Worm (Caenorhabditis elegans) whole organism, L4/young adult: Measurements from ENCODE around the gene puf-6.
"Not testable (repeated sequence)": the region's sequence is repeated elsewhere in the genome, so short reads cannot be mapped to it uniquely, and the experiment has no call there.

Experiments
- W03F9.2 ChIP-seq: fragments of 150-350 bp; optimal IDR thresholded peaks from 2 replicates; lab custom pipeline; 2014; ENCODE audit warnings: missing biosample characterization, missing genetic modification characterization
- dao-5 ChIP-seq: sonication (generic microtip); optimal IDR thresholded peaks from 2 replicates; lab custom pipeline; 2016; ENCODE audit warnings: missing genotype, missing genetic modification characterization, moderate library complexity, missing compliant biosample characterization
- him-1 ChIP-seq: sonication (generic microtip); optimal IDR thresholded peaks from 2 replicates; lab custom pipeline; 2016; ENCODE audit warnings: missing genotype, missing genetic modification reagents, missing genetic modification characterization, missing compliant biosample characterization

puf-6 gene

DNA sequence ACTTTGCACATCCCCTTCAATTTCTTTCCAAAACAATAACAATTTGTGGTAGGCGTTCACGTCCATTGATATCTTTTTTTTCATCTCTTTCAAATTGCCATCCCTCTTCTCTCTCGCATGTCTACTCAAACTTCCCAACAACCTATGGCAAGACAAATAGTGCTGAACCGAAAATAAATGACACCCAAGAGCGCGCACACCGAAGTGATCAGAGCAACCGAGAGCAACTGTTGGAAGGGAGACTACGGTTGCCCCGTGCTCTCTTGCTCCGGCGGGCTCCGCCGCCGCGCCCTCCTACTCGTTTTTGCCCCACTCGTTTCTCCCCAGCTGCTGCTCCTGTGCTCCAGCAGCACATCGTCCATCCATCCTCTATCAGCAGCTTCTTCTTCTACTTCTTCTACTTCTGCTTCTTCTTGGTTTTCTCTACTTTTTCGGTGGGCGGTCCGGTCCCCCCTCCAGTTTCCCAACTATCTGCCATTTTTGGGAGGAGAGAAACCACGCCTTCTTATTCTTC lies 23.6 kb upstream of the puf-6 start:
- TF ChIP-seq him-1 (tag; lab: Kevin White, UChicago), result no peak
- no peak for TF ChIP-seq W03F9.2 (tag; lab: Kevin White, UChicago)
- no peak for TF ChIP-seq dao-5 (tag; lab: Kevin White, UChicago)

DNA sequence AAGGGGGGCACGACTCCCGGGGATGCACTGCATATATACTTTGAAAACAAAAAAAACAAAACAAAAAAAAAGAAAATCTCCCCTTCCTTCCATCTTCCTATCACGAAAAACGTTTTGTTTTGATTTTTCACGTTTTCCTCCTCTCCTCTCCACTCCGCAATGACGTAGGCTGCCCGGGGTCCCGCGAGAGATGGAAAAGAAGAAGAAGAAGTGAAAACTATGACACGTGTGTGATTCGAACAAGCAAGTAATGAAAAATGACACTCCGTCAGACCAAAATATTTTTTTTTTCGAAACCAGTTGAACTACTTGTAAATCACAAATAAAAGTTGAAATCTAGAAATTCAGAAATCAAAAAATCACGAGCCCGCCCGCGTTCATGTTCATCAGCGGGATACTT lies 22.0 kb upstream of the puf-6 start:
- TF ChIP-seq him-1 (tag; lab: Kevin White, UChicago), result no peak
- TF ChIP-seq dao-5 (tag; lab: Kevin White, UChicago), result no peak
- TF ChIP-seq W03F9.2 (tag; lab: Kevin White, UChicago), result no peak

- no peak for TF ChIP-seq W03F9.2 (tag; lab: Kevin White, UChicago)
- TF ChIP-seq dao-5 (tag; lab: Kevin White, UChicago), result no peak
- TF ChIP-seq him-1 (tag; lab: Kevin White, UChicago), result no peak
Observed at ce11 chrII:13059196-13059595, 16.0 kb upstream of the puf-6 start.

ce11 chrII:13056580-13056979 lies 13.3 kb upstream of the puf-6 start, which contains the start of gene zyx-1:
zyx-1 (plus strand) TSS chrII:13056910.
- TF ChIP-seq him-1 (tag; lab: Kevin White, UChicago), result no peak
- TF ChIP-seq dao-5 (tag; lab: Kevin White, UChicago), result no peak
- TF ChIP-seq W03F9.2 (tag; lab: Kevin White, UChicago), result no peak

- TF ChIP-seq dao-5 (tag; lab: Kevin White, UChicago) (no peak), him-1 (tag; lab: Kevin White, UChicago) (no peak), W03F9.2 (tag; lab: Kevin White, UChicago) (no peak)
Observed at ce11 chrII:13053443-13053842, 10.2 kb upstream of the puf-6 start.

DNA sequence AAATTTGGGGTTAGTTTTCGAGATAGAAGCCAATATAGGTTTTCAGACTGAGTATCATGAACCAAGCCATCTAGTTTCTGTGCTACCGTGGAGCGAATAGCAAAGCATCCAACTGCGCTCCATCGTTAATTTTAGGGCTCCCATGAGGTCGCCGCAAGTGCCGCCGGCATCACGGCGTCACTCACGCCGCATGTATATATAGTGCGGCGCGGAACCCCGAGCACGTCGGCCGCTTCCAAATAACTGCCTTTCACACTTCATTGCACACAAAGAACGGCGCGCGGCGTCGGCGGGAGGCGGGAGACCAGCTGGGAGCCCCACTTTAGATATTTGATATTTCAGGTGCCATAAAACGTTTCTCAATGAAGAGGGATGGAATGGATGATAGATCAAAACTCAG lies 6.8 kb upstream of the puf-6 start:
- TF ChIP-seq W03F9.2 (tag; lab: Kevin White, UChicago) (no peak), him-1 (tag; lab: Kevin White, UChicago) (no peak), dao-5 (tag; lab: Kevin White, UChicago) (no peak)

DNA sequence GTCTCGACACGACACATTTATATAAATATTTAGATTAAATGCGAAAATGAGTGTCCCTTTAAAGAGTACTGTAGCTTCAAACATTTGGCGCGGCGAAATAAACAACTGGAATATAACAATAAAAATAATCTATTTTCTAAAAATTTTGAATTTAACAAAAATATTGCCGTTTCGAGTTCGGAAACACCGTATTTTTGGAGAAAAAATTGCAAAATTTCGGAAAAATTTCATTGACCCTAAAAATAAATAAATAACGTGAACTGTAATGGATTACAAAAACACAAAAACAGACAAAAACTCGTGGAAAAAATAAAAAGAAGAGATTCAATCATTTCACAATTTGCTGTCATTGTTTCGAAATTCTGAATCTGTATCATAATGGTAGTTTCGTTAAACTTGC lies 4.4 kb upstream of the puf-6 start, which contains the start of gene F42G4.2:
Gene F42G4.2, plus strand, starts transcription at position 301 of the 400 bp plus-strand sequence.
- TF ChIP-seq dao-5, him-1, W03F9.2 (tag; lab: Kevin White, UChicago): not testable (repeated sequence)

DNA sequence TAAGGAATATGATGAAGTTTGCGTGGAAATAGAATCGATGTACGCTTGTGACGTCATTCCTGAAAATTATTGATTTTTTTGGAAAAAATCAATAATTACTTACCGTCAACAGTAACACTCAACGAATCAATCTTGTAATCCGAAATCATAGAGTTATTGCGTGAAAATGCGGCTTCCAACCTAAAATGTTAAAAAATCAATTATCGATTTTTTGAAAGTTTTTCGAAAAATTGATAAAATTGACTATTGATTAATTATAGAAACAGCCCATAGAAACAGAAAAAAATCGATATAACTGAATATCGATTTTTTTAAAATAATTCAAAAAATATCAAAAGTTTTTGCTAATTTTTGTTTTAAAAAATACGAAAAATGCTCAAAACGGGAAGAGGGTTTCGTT lies 3.9 kb upstream of the puf-6 start, which contains the start of gene F42G4.7:
Gene F42G4.7, minus strand, starts transcription at position 185 of the 400 bp plus-strand sequence.
- not testable (repeated sequence) for TF ChIP-seq dao-5, him-1, W03F9.2 (tag; lab: Kevin White, UChicago)

ce11 chrII:13036717-13037116 lies 6.5 kb downstream of the puf-6 start, which contains the start of gene F18A11.3:
F18A11.3 (minus strand) TSS chrII:13036841.
- TF ChIP-seq dao-5 (tag; lab: Kevin White, UChicago) (no peak), him-1 (tag; lab: Kevin White, UChicago) (no peak), W03F9.2 (tag; lab: Kevin White, UChicago) (no peak)

DNA sequence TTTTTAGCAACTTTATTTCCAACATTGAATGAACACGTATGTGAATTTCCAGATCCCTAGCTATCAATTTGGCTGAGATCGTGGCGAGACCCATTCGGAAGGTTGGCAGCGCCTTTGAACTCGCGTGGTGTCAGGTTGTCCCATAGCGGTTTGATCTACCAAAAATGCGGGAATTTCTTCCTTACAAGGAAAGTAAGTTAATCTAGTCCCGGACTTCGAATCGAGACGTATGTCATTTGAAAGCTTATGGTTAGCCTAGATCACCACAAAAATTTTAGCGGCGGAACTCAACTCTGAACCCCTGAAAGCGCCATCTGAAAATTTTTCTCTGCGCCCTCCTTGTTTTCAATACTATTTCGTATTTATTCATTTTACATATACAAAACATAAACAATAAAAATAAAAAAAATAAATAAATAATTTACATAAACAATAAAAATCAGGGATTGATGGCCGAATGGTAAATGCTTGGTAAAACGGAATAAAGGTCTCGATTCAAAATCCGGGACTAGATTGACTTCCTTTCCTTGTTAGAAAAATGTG lies 11.5 kb downstream of the puf-6 start, which contains the start of gene F18A11.2:
Gene F18A11.2, plus strand, starts transcription at position 51 of the 543 bp plus-strand sequence.
- not testable (repeated sequence) for TF ChIP-seq him-1, dao-5, W03F9.2 (tag; lab: Kevin White, UChicago)

ce11 chrII:13030567-13031188 lies 12.6 kb downstream of the puf-6 start:
- peak; percentile 2 for TF ChIP-seq W03F9.2 (tag; lab: Kevin White, UChicago)
- no peak for TF ChIP-seq dao-5 (tag; lab: Kevin White, UChicago)

ce11 chrII:13030051-13030437 lies 13.2 kb downstream of the puf-6 start:
- TF ChIP-seq him-1 (tag; lab: Kevin White, UChicago) (no peak), W03F9.2 (tag; lab: Kevin White, UChicago) (no peak), dao-5 (tag; lab: Kevin White, UChicago) (no peak)

ce11 chrII:13029290-13030050 lies 13.8 kb downstream of the puf-6 start:
- no peak for TF ChIP-seq dao-5 (tag; lab: Kevin White, UChicago)
- TF ChIP-seq him-1 (tag; lab: Kevin White, UChicago), result no peak
